Worm (Caenorhabditis elegans): Measurements from ENCODE around the gene gba-3.

gba-3 gene

ce11 chrIV:17490679-17491078, 17.5 kb downstream of the gba-3 start, which contains the start of gene nas-6:
nas-6 (minus strand) TSS chrIV:17490779.
- TF ChIP-seq zfp-2 (tag; optimal IDR thresholded peaks at IDR 0.05): no peak
- no peak for TF ChIP-seq duxl-1 (tag; optimal IDR thresholded peaks at IDR 0.05; ENCODE audit: poor library complexity)
- no peak for TF ChIP-seq lin-29 (GFP tag; IDR thresholded peaks at IDR 0.05)
- no peak for TF ChIP-seq hif-1 (tag; optimal IDR thresholded peaks at IDR 0.05)
- TF ChIP-seq dpl-1 (GFP tag; optimal IDR thresholded peaks at IDR 0.05): no peak
- no peak for TF ChIP-seq nhr-76 (tag; optimal IDR thresholded peaks at IDR 0.05)
- no peak for TF ChIP-seq mxl-3 (GFP tag; optimal IDR thresholded peaks at IDR 0.05)
- TF ChIP-seq lin-15B (tag; optimal IDR thresholded peaks at IDR 0.05): no peak
- TF ChIP-seq nhr-48 (tag; optimal IDR thresholded peaks at IDR 0.05): no peak
- TF ChIP-seq dmd-9 (GFP tag; IDR thresholded peaks at IDR 0.05): no peak
- TF ChIP-seq ztf-11 (tag; optimal IDR thresholded peaks at IDR 0.05): no peak
- no peak for TF ChIP-seq unc-62 (GFP tag; optimal IDR thresholded peaks at IDR 0.05 in 1 of 2)
- no peak for TF ChIP-seq unc-62 (tag; optimal IDR thresholded peaks at IDR 0.05)
- no peak for TF ChIP-seq hmg-1.1 (GFP tag; IDR thresholded peaks at IDR 0.05)

ce11 chrIV:17492712-17493111, 19.6 kb downstream of the gba-3 start:
- peak; percentile 41; the same call in 1 of the 2 replicates for TF ChIP-seq set-16 (GFP tag; IDR thresholded peaks at IDR 0.05)

All from whole organism, L4 larva.